Worm (Caenorhabditis elegans): ENCODE measurements around the gene nhr-152.

nhr-152 gene

ce11 chrV:7737710-7738109 is 51.6 kb downstream of the nhr-152 start, which contains the start of gene srr-9:
Gene srr-9 (plus strand): TSS chrV:7738010.
- TF ChIP-seq ztf-29 (GFP tag; IDR thresholded peaks at IDR 0.05) = no peak
- no peak for TF ChIP-seq T22C8.4 (GFP tag; IDR thresholded peaks at IDR 0.05)
- TF ChIP-seq med-1 (GFP tag; optimal IDR thresholded peaks at IDR 0.05; ENCODE audit: insufficient read depth) = no peak
- TF ChIP-seq ztf-23 (GFP tag; IDR thresholded peaks at IDR 0.05) = no peak
- TF ChIP-seq tab-1 (GFP tag; IDR thresholded peaks at IDR 0.05) = no peak
- no peak for TF ChIP-seq flt-1 (GFP tag; IDR thresholded peaks at IDR 0.05)
- no peak for TF ChIP-seq ref-1 (GFP tag; conservative IDR thresholded peaks at IDR 0.05)

All from whole organism, midembryonic.